Fruit fly (Drosophila melanogaster) Kc167 (cell line): ENCODE data around the gene Vajk2.

Experiments
- Sin3A ChIP-seq: fragments of >200 bp; optimal IDR thresholded peaks from 2 replicates; lab custom pipeline; 2018; ENCODE audit warnings: missing external identifiers
- h ChIP-seq: fragments of >200 bp; optimal IDR thresholded peaks from 3 replicates; lab custom pipeline; 2018; ENCODE audit warnings: missing external identifiers
- insv ChIP-seq: fragments of >200 bp; optimal IDR thresholded peaks from 3 replicates; lab custom pipeline; 2018; ENCODE audit warnings: missing external identifiers
- psq ChIP-seq: fragments of >200 bp; optimal IDR thresholded peaks from 2 replicates; lab custom pipeline; 2017; ENCODE audit warnings: missing external identifiers
- ttk ChIP-seq: sonication (Bioruptor generic); optimal IDR thresholded peaks from 2 replicates; lab custom pipeline; 2017; ENCODE audit warnings: missing external identifiers

DNA sequence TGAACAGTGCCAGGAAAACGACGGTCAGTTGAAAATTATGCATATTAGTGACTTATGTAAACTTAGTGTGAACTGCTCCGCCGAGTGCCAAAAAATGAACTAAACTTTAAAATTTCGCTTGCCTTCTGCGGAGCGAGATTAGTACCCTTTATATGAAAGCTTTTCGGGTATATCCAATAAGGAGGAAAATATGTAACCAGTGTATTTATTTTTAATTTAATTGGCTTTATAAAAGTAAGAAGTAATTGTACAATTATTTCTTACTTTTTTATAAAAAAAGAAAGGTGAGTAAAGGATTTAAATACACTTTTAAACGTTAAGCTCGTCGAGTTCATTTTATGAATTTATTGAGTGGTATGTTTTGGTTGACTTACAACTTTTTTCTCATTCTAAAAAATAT lies 38.4 kb upstream of the Vajk2 start, which contains the start of gene He:
- TF ChIP-seq insv = no peak
- TF ChIP-seq ttk (lab: Kevin White, UChicago) = no peak
- TF ChIP-seq h (lab: Kevin White, UChicago) = no peak
- TF ChIP-seq Sin3A (lab: Kevin White, UChicago) = no peak
- TF ChIP-seq psq (lab: Kevin White, UChicago) = no peak
